Fruit fly (Drosophila melanogaster): ENCODE measurements around the gene Nup133.

Nup133 gene

dm6 chr3R:22673528-22673959 is 16.9 kb upstream of the Nup133 start (continued):
- peak; percentile 62 for TF ChIP-seq Max (GFP tag; optimal IDR thresholded peaks at IDR 0.05)
- no peak for TF ChIP-seq gfzf (GFP tag; optimal IDR thresholded peaks at IDR 0.05)
- no peak for TF ChIP-seq Bgb (GFP tag; IDR thresholded peaks at IDR 0.05; ENCODE audit: partially characterized antibody)
- no peak for TF ChIP-seq Hmx (GFP tag; optimal IDR thresholded peaks at IDR 0.05)
- TF ChIP-seq CG9876 (GFP tag; optimal IDR thresholded peaks at IDR 0.05): peak; percentile 42
- no peak for TF ChIP-seq jing (GFP tag; optimal IDR thresholded peaks at IDR 0.05)
- TF ChIP-seq CG7556 (GFP tag; optimal IDR thresholded peaks at IDR 0.05): peak; percentile 85
- TF ChIP-seq Neu2 (GFP tag; optimal IDR thresholded peaks at IDR 0.05; ENCODE audit: borderline replicate concordance): peak; percentile 69
- peak; percentile 77 for TF ChIP-seq Atf-2 (GFP tag; optimal IDR thresholded peaks at IDR 0.05)
- peak; percentile 19 for TF ChIP-seq CrebB (tag; optimal IDR thresholded peaks at IDR 0.05)
- peak; percentile 52; the same call in 1 of the 3 replicates for TF ChIP-seq Optix (GFP tag; IDR thresholded peaks at IDR 0.05)
- TF ChIP-seq fru (optimal IDR thresholded peaks at IDR 0.05): no peak
- 0 out of 2 replicates have a peak, but pooled peaks have one; percentile 29 for TF ChIP-seq CG32772 (GFP tag; IDR thresholded peaks at IDR 0.05)
- TF ChIP-seq CG11696 (GFP tag; IDR thresholded peaks at IDR 0.05): peak; percentile 96
- TF ChIP-seq E2f2 (GFP tag; IDR thresholded peaks at IDR 0.05): no peak
- no peak for TF ChIP-seq ftz-f1 (GFP tag; optimal IDR thresholded peaks at IDR 0.05)
- TF ChIP-seq Dfd (GFP tag; optimal IDR thresholded peaks at IDR 0.05): no peak
- peak; percentile 22; the same call in 1 of the 2 replicates for TF ChIP-seq peb (GFP tag; IDR thresholded peaks at IDR 0.05)
- peak; percentile 59 for TF ChIP-seq lmd (GFP tag; IDR thresholded peaks at IDR 0.05)
- no peak for TF ChIP-seq Hand (GFP tag; optimal IDR thresholded peaks at IDR 0.05)
- TF ChIP-seq Hr39 (optimal IDR thresholded peaks at IDR 0.05): no peak
- TF ChIP-seq gce (GFP tag; IDR thresholded peaks at IDR 0.05): no peak
- TF ChIP-seq CG10543 (GFP tag; optimal IDR thresholded peaks at IDR 0.05): no peak
- TF ChIP-seq CG1792 (GFP tag; optimal IDR thresholded peaks at IDR 0.05): no peak
- TF ChIP-seq CG18619 (GFP tag; optimal IDR thresholded peaks at IDR 0.05): peak; percentile 51
- TF ChIP-seq crc (GFP tag; optimal IDR thresholded peaks at IDR 0.05): peak; percentile 48
- no peak for TF ChIP-seq Nf-YA (GFP tag; IDR thresholded peaks at IDR 0.05)
- no peak for TF ChIP-seq nerfin-2 (GFP tag; IDR thresholded peaks at IDR 0.05; ENCODE audit: partially characterized antibody)
- peak; percentile 54 for TF ChIP-seq E2f1 (GFP tag; IDR thresholded peaks at IDR 0.05)
- TF ChIP-seq Drgx (GFP tag; IDR thresholded peaks at IDR 0.05): no peak
- TF ChIP-seq CG6683 (GFP tag; optimal IDR thresholded peaks at IDR 0.05): no peak
- TF ChIP-seq CG8089 (GFP tag; optimal IDR thresholded peaks at IDR 0.05): peak; percentile 67
- no peak for TF ChIP-seq lbe (GFP tag; optimal IDR thresholded peaks at IDR 0.05)
- TF ChIP-seq TFAM (GFP tag; optimal IDR thresholded peaks at IDR 0.05): no peak
- peak; percentile 55 for TF ChIP-seq cwo (GFP tag; optimal IDR thresholded peaks at IDR 0.05)
- no peak for TF ChIP-seq nau (GFP tag; optimal IDR thresholded peaks at IDR 0.05)
- peak; percentile 6 for TF ChIP-seq CG13123 (GFP tag; optimal IDR thresholded peaks at IDR 0.05)
- TF ChIP-seq caup (GFP tag; optimal IDR thresholded peaks at IDR 0.05; ENCODE audit: severe bottlenecking): peak; percentile 57
- TF ChIP-seq sens-2 (GFP tag; IDR thresholded peaks at IDR 0.05): peak; percentile 58; the same call in 1 of the 2 replicates
- peak; percentile 80 for TF ChIP-seq CG10209 (GFP tag; optimal IDR thresholded peaks at IDR 0.05)
- TF ChIP-seq CG4424 (GFP tag; optimal IDR thresholded peaks at IDR 0.05): peak; percentile 80
- no peak for TF ChIP-seq MESR4 (GFP tag; optimal IDR thresholded peaks at IDR 0.05)
- TF ChIP-seq CG30431 (GFP tag; optimal IDR thresholded peaks at IDR 0.05): peak; percentile 76
- peak; percentile 75 for TF ChIP-seq Chrac-16 (GFP tag; optimal IDR thresholded peaks at IDR 0.05)
- TF ChIP-seq CG17385 (GFP tag; optimal IDR thresholded peaks at IDR 0.05): peak; percentile 36
- no peak for TF ChIP-seq Kr (GFP tag; optimal IDR thresholded peaks at IDR 0.05)
- TF ChIP-seq so (GFP tag; IDR thresholded peaks at IDR 0.05): no peak
- TF ChIP-seq hth (optimal IDR thresholded peaks at IDR 0.05): no peak
- no peak for TF ChIP-seq hb (GFP tag; IDR thresholded peaks at IDR 0.05; ENCODE audit: partially characterized antibody)
- TF ChIP-seq Spps (tag; optimal IDR thresholded peaks at IDR 0.05): peak; percentile 65
- TF ChIP-seq vfl (GFP tag; optimal IDR thresholded peaks at IDR 0.05): no peak
- peak; percentile 96 for TF ChIP-seq CG15696 (tag; optimal IDR thresholded peaks at IDR 0.05)
